Fruit fly (Drosophila melanogaster) whole organism, embryonic: ENCODE data around the gene AcCoAS.
A peak's percentile ranks its signal among the peaks of the same experiment; 100 is the strongest.

Source experiments
- CG10565 ChIP-seq: fragments of 200-800 bp; sonication (Bioruptor generic); optimal IDR thresholded peaks from 3 replicates; lab custom pipeline; 2016; ENCODE audit warnings: missing biosample characterization, mild to moderate bottlenecking, missing genetic modification characterization
- CG11696 ChIP-seq: fragments of 200-800 bp; sonication (Bioruptor generic); IDR thresholded peaks from 2 replicates; pipeline ENCODE4 v1.3.6; 2022; ENCODE audit warnings: missing biosample characterization, missing genetic modification characterization
- CG11723 ChIP-seq: fragments of 200-800 bp; sonication (Bioruptor generic); optimal IDR thresholded peaks from 2 replicates; lab custom pipeline; 2017; ENCODE audit warnings: missing biosample characterization, mild to moderate bottlenecking, missing genetic modification characterization
- CG12104 ChIP-seq: fragments of 200-800 bp; sonication (Bioruptor generic); optimal IDR thresholded peaks from 3 replicates; lab custom pipeline; 2016; ENCODE audit warnings: missing biosample characterization, missing genetic modification characterization
- CG12942 ChIP-seq: fragments of 200-800 bp; sonication (Bioruptor generic); optimal IDR thresholded peaks from 3 replicates; lab custom pipeline; 2016; ENCODE audit warnings: missing biosample characterization, missing genetic modification characterization
- CG14667 ChIP-seq: fragments of 200-800 bp; sonication (Bioruptor generic); IDR thresholded peaks from 2 replicates; pipeline ENCODE4 v1.3.6; 2022; ENCODE audit warnings: missing biosample characterization, missing genetic modification characterization
- CG15514 ChIP-seq: fragments of 200-800 bp; sonication (Bioruptor generic); optimal IDR thresholded peaks from 3 replicates; lab custom pipeline; 2017; ENCODE audit warnings: missing biosample characterization, missing genetic modification characterization, mild to moderate bottlenecking, moderate library complexity, missing genetic modification reagents
- CG15696 ChIP-seq: fragments of 200-800 bp; sonication (Bioruptor generic); optimal IDR thresholded peaks from 2 replicates; lab custom pipeline; 2019; ENCODE audit warnings: missing biosample characterization, mild to moderate bottlenecking, missing genetic modification characterization, moderate library complexity
- CG1602 ChIP-seq: fragments of 200-800 bp; sonication (Bioruptor generic); optimal IDR thresholded peaks from 3 replicates; lab custom pipeline; 2016; ENCODE audit warnings: missing biosample characterization, missing genetic modification characterization
- CG16863 ChIP-seq: fragments of 200-800 bp; sonication (Bioruptor generic); optimal IDR thresholded peaks from 3 replicates; lab custom pipeline; 2016; ENCODE audit warnings: missing biosample characterization, missing genetic modification characterization
- CG17359 ChIP-seq: fragments of 200-800 bp; sonication (Bioruptor generic); optimal IDR thresholded peaks from 3 replicates; lab custom pipeline; 2018; ENCODE audit warnings: missing biosample characterization, mild to moderate bottlenecking, missing genetic modification characterization, moderate library complexity
- CG17612 ChIP-seq: fragments of 200-800 bp; sonication (Bioruptor generic); IDR thresholded peaks from 2 replicates; pipeline ENCODE4 v1.3.6; 2022; ENCODE audit warnings: missing biosample characterization, missing genetic modification characterization
- CG2199 ChIP-seq: fragments of 200-800 bp; sonication (Bioruptor generic); IDR thresholded peaks from 3 replicates; pipeline ENCODE4 v1.3.6; 2022; ENCODE audit warnings: missing biosample characterization, missing genetic modification characterization
- CG2889 ChIP-seq: fragments of 200-800 bp; sonication (Bioruptor generic); IDR thresholded peaks from 3 replicates; pipeline ENCODE4 v1.3.6; 2022; ENCODE audit warnings: missing biosample characterization, missing genetic modification characterization
- CG30020 ChIP-seq: fragments of 200-800 bp; optimal IDR thresholded peaks from 2 replicates; lab custom pipeline; 2019; ENCODE audit warnings: missing biosample characterization, mild to moderate bottlenecking, missing genetic modification characterization, moderate library complexity
- CG31388 ChIP-seq: fragments of 200-800 bp; sonication (Bioruptor generic); optimal IDR thresholded peaks from 2 replicates; lab custom pipeline; 2016; ENCODE audit warnings: missing biosample characterization, missing genetic modification characterization
- CG3163 ChIP-seq: fragments of 200-800 bp; sonication (Bioruptor generic); optimal IDR thresholded peaks from 3 replicates; lab custom pipeline; 2016; ENCODE audit warnings: missing biosample characterization, missing genetic modification characterization
- CG42726 ChIP-seq: fragments of 200-800 bp; sonication (Bioruptor generic); IDR thresholded peaks from 2 replicates; pipeline ENCODE4 v1.3.6; 2022; ENCODE audit warnings: missing biosample characterization, missing genetic modification characterization; ENCODE audit not compliant: partially characterized antibody
- CG4282 ChIP-seq: fragments of 200-800 bp; sonication (Bioruptor generic); optimal IDR thresholded peaks from 2 replicates; lab custom pipeline; 2016; ENCODE audit warnings: missing biosample characterization, missing genetic modification characterization
- CG4707 ChIP-seq: fragments of 200-800 bp; sonication (Bioruptor generic); optimal IDR thresholded peaks from 2 replicates; lab custom pipeline; 2018; ENCODE audit warnings: missing biosample characterization, mild to moderate bottlenecking, missing genetic modification characterization, moderate library complexity
- CG5245 ChIP-seq: fragments of 200-800 bp; sonication (Bioruptor generic); optimal IDR thresholded peaks from 3 replicates; lab custom pipeline; 2016; ENCODE audit warnings: missing biosample characterization, missing genetic modification characterization
- CG6254 ChIP-seq: fragments of 200-800 bp; sonication (Bioruptor generic); optimal IDR thresholded peaks from 3 replicates; lab custom pipeline; 2017; ENCODE audit warnings: mild to moderate bottlenecking, missing biosample characterization, missing genetic modification reagents, missing genetic modification characterization
- CG6854 ChIP-seq: fragments of 200-800 bp; sonication (Bioruptor generic); optimal IDR thresholded peaks from 3 replicates; lab custom pipeline; 2017; ENCODE audit warnings: missing biosample characterization, mild to moderate bottlenecking, missing genetic modification characterization
- CG7372 ChIP-seq: fragments of 200-800 bp; sonication (Bioruptor generic); IDR thresholded peaks from 2 replicates; pipeline ENCODE4 v1.3.6; 2022; ENCODE audit warnings: missing biosample characterization, missing genetic modification characterization
- CG7786 ChIP-seq: fragments of 200-800 bp; sonication (Bioruptor generic); optimal IDR thresholded peaks from 2 replicates; lab custom pipeline; 2016; ENCODE audit warnings: missing biosample characterization, missing genetic modification characterization
- CG8281 ChIP-seq: fragments of 200-800 bp; sonication (Bioruptor generic); optimal IDR thresholded peaks from 2 replicates; lab custom pipeline; 2018; ENCODE audit warnings: missing biosample characterization, mild to moderate bottlenecking, missing genetic modification characterization, moderate library complexity
- CG9876 ChIP-seq: fragments of 200-800 bp; sonication (Bioruptor generic); optimal IDR thresholded peaks from 2 replicates; lab custom pipeline; 2016; ENCODE audit warnings: missing biosample characterization, missing genetic modification characterization
- CkIIα-i1 ChIP-seq: fragments of 200-800 bp; sonication (Bioruptor generic); IDR thresholded peaks from 2 replicates; pipeline ENCODE4 v1.3.6; 2022; ENCODE audit warnings: missing biosample characterization, missing genetic modification characterization
- CoRest ChIP-seq: fragments of 200-800 bp; sonication (Bioruptor generic); optimal IDR thresholded peaks from 3 replicates; lab custom pipeline; 2018; ENCODE audit warnings: missing biosample characterization, mild to moderate bottlenecking, missing genetic modification characterization, moderate library complexity
- E2f2 ChIP-seq: fragments of 200-800 bp; sonication (Bioruptor generic); IDR thresholded peaks from 2 replicates; pipeline ENCODE4 v1.3.6; 2022; ENCODE audit warnings: missing biosample characterization, missing genetic modification characterization
- Gug ChIP-seq: fragments of 200-800 bp; sonication (Bioruptor generic); IDR thresholded peaks from 4 replicates; pipeline ENCODE4 v1.3.6; 2022; ENCODE audit warnings: missing biosample characterization, missing genetic modification characterization
- HHEX ChIP-seq: fragments of 200-800 bp; sonication (Bioruptor generic); optimal IDR thresholded peaks from 3 replicates; lab custom pipeline; 2017; ENCODE audit warnings: missing biosample characterization, mild to moderate bottlenecking, missing genetic modification characterization, missing genetic modification reagents
- NC2β ChIP-seq: fragments of 200-800 bp; sonication (Bioruptor generic); optimal IDR thresholded peaks from 2 replicates; lab custom pipeline; 2016; ENCODE audit warnings: missing biosample characterization, missing genetic modification characterization
- Oli ChIP-seq: fragments of 200-800 bp; sonication (Bioruptor generic); optimal IDR thresholded peaks from 2 replicates; lab custom pipeline; 2018; ENCODE audit warnings: missing biosample characterization, mild to moderate bottlenecking, missing genetic modification characterization, moderate library complexity
- Side ChIP-seq: fragments of 200-800 bp; sonication (Bioruptor generic); optimal IDR thresholded peaks from 2 replicates; lab custom pipeline; 2016; ENCODE audit warnings: missing biosample characterization, missing genetic modification characterization
- Sox100B ChIP-seq: fragments of 200-800 bp; sonication (Bioruptor generic); optimal IDR thresholded peaks from 3 replicates; lab custom pipeline; 2018; ENCODE audit warnings: missing biosample characterization, mild to moderate bottlenecking, missing genetic modification characterization
- Tbp ChIP-seq: fragments of >200 bp; optimal IDR thresholded peaks from 2 replicates; lab custom pipeline; 2018; ENCODE audit warnings: missing biosample characterization, missing genetic modification characterization
- YL-1 ChIP-seq: fragments of 200-800 bp; sonication (Bioruptor generic); optimal IDR thresholded peaks from 3 replicates; lab custom pipeline; 2017; ENCODE audit warnings: missing biosample characterization, mild to moderate bottlenecking, missing genetic modification characterization
- dysf ChIP-seq: fragments of 200-800 bp; sonication (Bioruptor generic); IDR thresholded peaks from 3 replicates; pipeline ENCODE4 v1.3.6; 2022; ENCODE audit warnings: missing biosample characterization, missing genetic modification characterization
- grau ChIP-seq: fragments of 200-800 bp; optimal IDR thresholded peaks from 3 replicates; lab custom pipeline; 2019; ENCODE audit warnings: missing biosample characterization, mild to moderate bottlenecking, missing genetic modification characterization, moderate library complexity
- ind ChIP-seq: fragments of 200-800 bp; sonication (Bioruptor generic); optimal IDR thresholded peaks from 3 replicates; lab custom pipeline; 2016; ENCODE audit warnings: missing biosample characterization, missing genetic modification characterization
- nerfin-2 ChIP-seq: fragments of 200-800 bp; sonication (Bioruptor generic); IDR thresholded peaks from 2 replicates; pipeline ENCODE4 v1.3.6; 2022; ENCODE audit warnings: missing biosample characterization, missing genetic modification characterization; ENCODE audit not compliant: partially characterized antibody
- p53 ChIP-seq: fragments of 200-800 bp; sonication (Bioruptor generic); optimal IDR thresholded peaks from 2 replicates; lab custom pipeline; 2016; ENCODE audit warnings: missing biosample characterization, missing genetic modification characterization
- pnt ChIP-seq: fragments of 200-800 bp; sonication (Bioruptor generic); optimal IDR thresholded peaks from 3 replicates; lab custom pipeline; 2016; ENCODE audit warnings: missing biosample characterization, missing genetic modification characterization
- prd ChIP-seq, 3 experiments: fragments of >200 bp in 2 of 3; fragments of 200-800 bp in 1 of 3; sonication (Bioruptor generic) in 1 of 3; optimal IDR thresholded peaks in 2 of 3; IDR thresholded peaks in 1 of 3; 2 replicates in 2 of 3; 3 replicates in 1 of 3; pipeline versions ENCODE4 v1.3.6 to Lab custom; 2017 to 2022; ENCODE audit warnings: missing biosample characterization in 1 of 3, missing genetic modification characterization in 1 of 3
- psq ChIP-seq: fragments of 200-800 bp; sonication (Bioruptor generic); optimal IDR thresholded peaks from 2 replicates; lab custom pipeline; 2017; ENCODE audit warnings: missing biosample characterization, missing genetic modification characterization
- run ChIP-seq: fragments of 200-800 bp; sonication (Bioruptor generic); optimal IDR thresholded peaks from 3 replicates; lab custom pipeline; 2018; ENCODE audit warnings: missing biosample characterization, mild to moderate bottlenecking, missing genetic modification characterization
- tna ChIP-seq: fragments of 200-800 bp; sonication (Bioruptor generic); IDR thresholded peaks from 2 replicates; pipeline ENCODE4 v1.3.6; 2022; ENCODE audit warnings: missing biosample characterization, missing genetic modification characterization; ENCODE audit not compliant: partially characterized antibody
- ttk ChIP-seq: fragments of 200-800 bp; sonication (Bioruptor generic); IDR thresholded peaks from 2 replicates; pipeline ENCODE4 v2.1.2; 2022; ENCODE audit warnings: missing biosample characterization, missing genetic modification characterization
- unpg ChIP-seq: fragments of 200-800 bp; sonication (Bioruptor generic); optimal IDR thresholded peaks from 3 replicates; lab custom pipeline; 2018; ENCODE audit warnings: missing biosample characterization, mild to moderate bottlenecking, missing genetic modification characterization, moderate library complexity

The AcCoAS gene

DNA sequence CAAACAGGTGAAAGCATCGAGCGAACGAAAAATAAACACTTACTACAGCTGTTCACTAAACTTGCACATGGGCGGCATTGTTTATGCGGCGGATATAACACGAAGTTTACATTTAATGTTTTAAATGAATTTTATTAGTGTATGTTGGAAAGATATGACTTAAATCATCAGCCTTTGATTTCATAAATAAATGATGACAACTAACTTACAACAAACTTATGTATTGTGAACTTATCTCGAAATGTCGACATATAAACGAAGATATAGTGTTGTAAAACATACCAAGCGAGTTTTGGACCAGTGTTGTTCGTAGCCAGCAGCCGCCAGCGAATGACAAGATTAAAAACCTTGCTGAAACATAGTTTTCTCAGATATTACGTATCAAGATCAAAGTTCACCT, 24.4 kb upstream of the AcCoAS start, which contains the start of the genes CG11309 and CG7632 (continued):
- TF ChIP-seq CG17359 (peak; percentile 99), CkIIα-i1 (GFP tag; lab: Robert Waterston, UW) (peak; percentile 75), CG7786 (GFP tag; lab: Kevin White, UChicago) (peak; percentile 98), CG12942 (GFP tag; lab: Kevin White, UChicago) (peak; percentile 98), CG31388 (GFP tag; lab: Kevin White, UChicago) (peak; percentile 95), CG16863 (GFP tag; lab: Kevin White, UChicago) (peak; percentile 98), CG14667 (GFP tag; lab: Robert Waterston, UW) (peak; percentile 89), Side (GFP tag; lab: Kevin White, UChicago) (peak; percentile 99), dysf (GFP tag; lab: Robert Waterston, UW) (peak; percentile 98), p53 (GFP tag; lab: Kevin White, UChicago) (peak; percentile 95), YL-1 (peak; percentile 99), prd (optimal IDR thresholded peaks at IDR 0.05; lab: Kevin White, UChicago) (no peak), prd (GFP tag; IDR thresholded peaks at IDR 0.05; lab: Robert Waterston, UW) (peak; percentile 97), CG30020 (tag; lab: Kevin White, UChicago) (peak; percentile 93), CG17612 (peak; percentile 93), CG5245 (GFP tag; lab: Kevin White, UChicago) (peak; percentile 98), CoRest (tag; lab: Kevin White, UChicago) (peak; percentile 99), Tbp (GFP tag; lab: Kevin White, UChicago) (no peak), NC2β (GFP tag; lab: Kevin White, UChicago) (peak; percentile 99), pnt (peak; percentile 97), CG3163 (GFP tag; lab: Kevin White, UChicago) (peak; percentile 90), unpg (peak; percentile 100), grau (peak; percentile 99), E2f2 (GFP tag; lab: Robert Waterston, UW) (peak; percentile 87), CG1602 (GFP tag; lab: Kevin White, UChicago) (peak; percentile 98), CG15696 (peak; percentile 99), CG11723 (peak; percentile 99), run (tag; lab: Kevin White, UChicago) (peak; percentile 99), CG7372 (GFP tag; lab: Robert Waterston, UW) (peak; percentile 97), ind (GFP tag; lab: Kevin White, UChicago) (peak; percentile 98), HHEX (GFP tag; lab: Kevin White, UChicago) (peak; percentile 99), tna (GFP tag; lab: Robert Waterston, UW) (0 out of 2 replicates have a peak, but pooled peaks have one; percentile 29), CG15514 (GFP tag; lab: Kevin White, UChicago) (peak; percentile 96), CG8281 (tag; lab: Kevin White, UChicago) (peak; percentile 95), Sox100B (peak; percentile 99), CG42726 (no peak), CG9876 (GFP tag; lab: Kevin White, UChicago) (peak; percentile 94), Oli (tag; lab: Kevin White, UChicago) (peak; percentile 99), CG4282 (GFP tag; lab: Kevin White, UChicago) (peak; percentile 96), CG10565 (GFP tag; lab: Kevin White, UChicago) (peak; percentile 97), CG6254 (GFP tag; lab: Kevin White, UChicago) (peak; percentile 98), CG2889 (peak; percentile 94), Gug (GFP tag; lab: Robert Waterston, UW) (peak; percentile 72; the same call in 3 of the 4 replicates), nerfin-2 (GFP tag; lab: Robert Waterston, UW) (no peak), CG11696 (GFP tag; lab: Robert Waterston, UW) (peak; percentile 95), CG2199 (GFP tag; lab: Robert Waterston, UW) (peak; percentile 98), psq (GFP tag; lab: Kevin White, UChicago) (peak; percentile 93), ttk (GFP tag; lab: Robert Waterston, UW) (peak; percentile 97), CG6854 (GFP tag; lab: Kevin White, UChicago) (peak; percentile 100), CG4707 (peak; percentile 98), CG12104 (GFP tag; lab: Kevin White, UChicago) (peak; percentile 100)
